Worm (Caenorhabditis elegans): ENCODE results near the gene perm-4.

Gene perm-4

ce11 chrIV:1168311-1168965 is 43.5 kb upstream of the perm-4 start (continued):
- TF ChIP-seq daf-16 (GFP tag; optimal IDR thresholded peaks at IDR 0.05), result peak in 1 of 2 experiments; percentile 58
- peak; percentile 47 for TF ChIP-seq daf-16 (tag; optimal IDR thresholded peaks at IDR 0.05)
- peak; percentile 52 for TF ChIP-seq dve-1 (tag; optimal IDR thresholded peaks at IDR 0.05; ENCODE audit: insufficient read depth)
- TF ChIP-seq mxl-3 (GFP tag; optimal IDR thresholded peaks at IDR 0.05), result peak; percentile 75
- TF ChIP-seq hif-1 (tag; optimal IDR thresholded peaks at IDR 0.05), result peak in 1 of 2 experiments; percentile 41

- TF ChIP-seq pha-4 (GFP tag; IDR thresholded peaks at IDR 0.05) (no peak), pha-4 (tag; optimal IDR thresholded peaks at IDR 0.05) (no peak), aha-1 (tag) (peak; percentile 8), gei-8 (GFP tag; optimal IDR thresholded peaks at IDR 0.05) (no peak), madf-9 (GFP tag; conservative IDR thresholded peaks at IDR 0.05) (no peak)
Measured at ce11 chrIV:1167352-1167751, 42.4 kb upstream of the perm-4 start.

ce11 chrIV:1163126-1163525 is 38.2 kb upstream of the perm-4 start, which contains the start of gene C50A2.7:
Gene C50A2.7 (plus strand): TSS chrIV:1163426.
- TF ChIP-seq Y48G9A.11 (GFP tag; IDR thresholded peaks at IDR 0.05) (no peak), unc-62 (GFP tag; optimal IDR thresholded peaks at IDR 0.05 in 1 of 2) (peak in 1 of 2 experiments; percentile 85), unc-62 (tag; optimal IDR thresholded peaks at IDR 0.05) (no peak)

ce11 chrIV:1160386-1160785 is 35.5 kb upstream of the perm-4 start, which contains the start of gene ets-8:
Gene ets-8 (minus strand): TSS chrIV:1160486.
- TF ChIP-seq Y5F2A.4 (GFP tag; optimal IDR thresholded peaks at IDR 0.05) (no peak), dmd-8 (GFP tag; IDR thresholded peaks at IDR 0.05) (no peak)

ce11 chrIV:1157928-1158327 is 33.0 kb upstream of the perm-4 start, which contains the start of gene C50A2.3:
Gene C50A2.3 (minus strand): TSS chrIV:1158028.
- no peak for TF ChIP-seq sdz-12 (GFP tag; optimal IDR thresholded peaks at IDR 0.05)
- TF ChIP-seq saeg-2 (GFP tag; IDR thresholded peaks at IDR 0.05), result no peak
- no peak for TF ChIP-seq ceh-44 (GFP tag; IDR thresholded peaks at IDR 0.05)

DNA sequence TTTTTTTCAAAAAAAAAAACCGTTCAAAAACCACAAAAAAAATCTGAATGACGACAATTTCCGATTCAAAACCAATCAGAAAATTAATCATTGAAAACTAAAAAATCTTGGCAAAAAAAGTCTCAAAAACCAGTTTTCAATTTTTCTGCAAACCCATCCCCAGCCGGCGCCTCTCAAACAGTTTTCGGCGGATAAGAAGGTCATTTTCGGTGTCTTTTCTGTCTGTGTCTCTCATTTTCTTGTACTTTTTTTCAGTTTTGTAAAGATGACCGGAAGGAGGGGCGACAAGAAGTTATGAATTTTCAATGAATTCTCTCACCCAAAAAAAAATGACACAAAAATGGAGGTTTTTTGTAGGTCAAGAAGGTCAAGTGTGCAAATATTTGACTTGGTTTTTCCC is 30.3 kb upstream of the perm-4 start:
- no peak for TF ChIP-seq ceh-44 (GFP tag; IDR thresholded peaks at IDR 0.05)
- no peak for TF ChIP-seq lin-15B (tag; optimal IDR thresholded peaks at IDR 0.05)
- TF ChIP-seq tra-1 (GFP tag; IDR thresholded peaks at IDR 0.05), result 0 out of 2 replicates have a peak, but pooled peaks have one; percentile 20

DNA sequence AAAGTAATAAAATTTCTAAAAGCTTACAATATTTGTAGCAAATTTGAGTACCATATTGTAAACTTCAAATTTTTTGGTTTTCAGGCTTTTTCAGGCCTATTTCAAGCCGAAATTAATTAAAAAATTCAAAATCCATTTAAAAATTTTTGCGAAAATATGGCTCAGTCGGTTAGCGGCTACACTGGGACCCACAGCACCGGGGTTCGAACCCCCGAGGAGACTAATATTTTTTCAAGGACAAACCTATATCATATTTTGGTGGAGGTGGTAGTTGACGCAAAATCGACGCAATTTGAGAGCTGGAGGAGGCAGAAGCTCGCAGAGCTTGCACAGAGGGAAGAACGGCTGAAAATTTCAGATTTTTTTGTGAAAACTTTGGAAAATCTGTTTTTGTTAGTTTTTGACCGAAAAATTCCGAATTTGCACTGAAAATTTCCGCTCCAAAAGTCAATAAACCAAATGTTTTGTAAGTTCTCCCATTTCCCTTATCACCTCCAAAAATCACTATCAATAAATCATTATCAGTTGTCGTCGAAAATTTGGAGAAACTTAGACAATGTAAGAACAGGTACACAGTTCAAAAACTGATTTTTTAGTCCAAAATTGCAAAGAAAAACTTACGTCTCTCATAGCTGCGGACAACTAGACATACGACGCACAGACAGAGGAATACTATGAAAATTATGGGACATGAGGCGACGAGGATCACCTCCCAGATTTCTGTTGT is 23.7 kb upstream of the perm-4 start:
- TF ChIP-seq daf-16 (GFP tag; optimal IDR thresholded peaks at IDR 0.05) (no peak), daf-16 (tag; optimal IDR thresholded peaks at IDR 0.05) (peak; percentile 31), F10B5.3 (tag; optimal IDR thresholded peaks at IDR 0.05) (no peak), sdz-12 (GFP tag; optimal IDR thresholded peaks at IDR 0.05) (no peak), daf-19 (GFP tag; conservative IDR thresholded peaks at IDR 0.05) (no peak), ceh-20 (GFP tag; IDR thresholded peaks at IDR 0.05) (peak; percentile 73), dpl-1 (GFP tag; optimal IDR thresholded peaks at IDR 0.05) (no peak), nhr-6 (tag; optimal IDR thresholded peaks at IDR 0.05) (no peak), lim-7 (GFP tag; IDR thresholded peaks at IDR 0.05) (0 out of 2 replicates have a peak, but pooled peaks have one; percentile 23), pqm-1 (tag; optimal IDR thresholded peaks at IDR 0.05) (peak; percentile 64), mdt-29 (GFP tag; IDR thresholded peaks at IDR 0.05) (no peak), lin-38 (GFP tag; IDR thresholded peaks at IDR 0.05) (0 out of 2 replicates have a peak, but pooled peaks have one; percentile 34), hlh-11 (tag; optimal IDR thresholded peaks at IDR 0.05) (peak; percentile 25), dmd-9 (GFP tag; IDR thresholded peaks at IDR 0.05) (no peak), ceh-62 (tag; optimal IDR thresholded peaks at IDR 0.05) (no peak), php-3 (GFP tag; IDR thresholded peaks at IDR 0.05) (peak; percentile 51; the same call in 1 of the 2 replicates), dmd-6 (GFP tag; IDR thresholded peaks at IDR 0.05) (peak; percentile 78), unc-62 (GFP tag; optimal IDR thresholded peaks at IDR 0.05 in 1 of 2) (peak in 1 of 2 experiments; percentile 78), unc-62 (tag; optimal IDR thresholded peaks at IDR 0.05) (no peak), gei-8 (GFP tag; optimal IDR thresholded peaks at IDR 0.05) (no peak), nhr-77 (tag; optimal IDR thresholded peaks at IDR 0.05) (peak; percentile 4), lin-1 (GFP tag; IDR thresholded peaks at IDR 0.05) (0 out of 2 replicates have a peak, but pooled peaks have one; percentile 11), nhr-28 (tag; optimal IDR thresholded peaks at IDR 0.05) (peak; percentile 84)

All from whole organism, L4 larva.